Fruit fly (Drosophila melanogaster) whole organism, embryonic: ENCODE data around the gene CG42828.

Experiments
- BtbVII ChIP-seq: fragments of 200-800 bp; sonication (Bioruptor generic); optimal IDR thresholded peaks from 3 replicates; lab custom pipeline; 2017; ENCODE audit warnings: missing biosample characterization, mild to moderate bottlenecking, missing genetic modification characterization
- CG1024 ChIP-seq: fragments of 200-800 bp; sonication (Bioruptor generic); IDR thresholded peaks from 2 replicates; pipeline ENCODE4 v1.3.6; 2022; ENCODE audit warnings: missing biosample characterization, missing genetic modification characterization
- CG10274 ChIP-seq: fragments of 200-800 bp; sonication (Bioruptor generic); optimal IDR thresholded peaks from 3 replicates; lab custom pipeline; 2017; ENCODE audit warnings: missing biosample characterization, mild to moderate bottlenecking, missing genetic modification characterization
- CG11247 ChIP-seq: fragments of 200-800 bp; sonication (Bioruptor generic); IDR thresholded peaks from 2 replicates; pipeline ENCODE4 v1.3.6; 2022; ENCODE audit warnings: missing biosample characterization, missing genetic modification characterization
- CG11560 ChIP-seq: fragments of 200-800 bp; sonication (Bioruptor generic); IDR thresholded peaks from 3 replicates; pipeline ENCODE4 v1.3.6; 2022; ENCODE audit warnings: missing biosample characterization, missing genetic modification characterization
- CG12071 ChIP-seq: fragments of 200-800 bp; sonication (Bioruptor generic); optimal IDR thresholded peaks from 3 replicates; lab custom pipeline; 2018; ENCODE audit warnings: missing biosample characterization, mild to moderate bottlenecking, missing genetic modification characterization
- CG13123 ChIP-seq: fragments of 200-800 bp; sonication (Bioruptor generic); optimal IDR thresholded peaks from 2 replicates; lab custom pipeline; 2016; ENCODE audit warnings: missing biosample characterization, missing genetic modification characterization
- CG13624 ChIP-seq: fragments of 200-800 bp; sonication (Bioruptor generic); optimal IDR thresholded peaks from 2 replicates; lab custom pipeline; 2016; ENCODE audit warnings: missing biosample characterization, missing genetic modification characterization
- CG14667 ChIP-seq: fragments of 200-800 bp; sonication (Bioruptor generic); IDR thresholded peaks from 2 replicates; pipeline ENCODE4 v1.3.6; 2022; ENCODE audit warnings: missing biosample characterization, missing genetic modification characterization
- CG15514 ChIP-seq: fragments of 200-800 bp; sonication (Bioruptor generic); optimal IDR thresholded peaks from 3 replicates; lab custom pipeline; 2017; ENCODE audit warnings: missing biosample characterization, missing genetic modification characterization, mild to moderate bottlenecking, moderate library complexity, missing genetic modification reagents
- CG16815 ChIP-seq: fragments of 200-800 bp; sonication (Bioruptor generic); optimal IDR thresholded peaks from 3 replicates; lab custom pipeline; 2017; ENCODE audit warnings: missing biosample characterization, mild to moderate bottlenecking, missing genetic modification characterization
- CG32767 ChIP-seq: fragments of 200-800 bp; sonication (Bioruptor generic); IDR thresholded peaks from 2 replicates; pipeline ENCODE4 v1.3.6; 2022; ENCODE audit warnings: missing biosample characterization, missing genetic modification characterization
- CG34224 ChIP-seq: fragments of 200-800 bp; sonication (Bioruptor generic); IDR thresholded peaks from 3 replicates; pipeline ENCODE4 v1.3.6; 2022; ENCODE audit warnings: missing biosample characterization, missing genetic modification characterization; ENCODE audit not compliant: partially characterized antibody
- CG4404 ChIP-seq: fragments of 200-800 bp; sonication (Bioruptor generic); IDR thresholded peaks from 2 replicates; pipeline ENCODE4 v1.3.6; 2022; ENCODE audit warnings: missing biosample characterization, missing genetic modification characterization
- CG7745 ChIP-seq: fragments of 200-800 bp; sonication (Bioruptor generic); optimal IDR thresholded peaks from 2 replicates; lab custom pipeline; 2018; ENCODE audit warnings: missing biosample characterization, mild to moderate bottlenecking, missing genetic modification characterization, moderate library complexity
- CG9727 ChIP-seq: fragments of 200-800 bp; sonication (Bioruptor generic); optimal IDR thresholded peaks from 3 replicates; lab custom pipeline; 2017; ENCODE audit warnings: missing biosample characterization, mild to moderate bottlenecking, missing genetic modification characterization
- Camta ChIP-seq: fragments of 200-800 bp; sonication (Bioruptor generic); optimal IDR thresholded peaks from 2 replicates; lab custom pipeline; 2016; ENCODE audit warnings: missing biosample characterization, missing genetic modification characterization
- CkIIα-i1 ChIP-seq: fragments of 200-800 bp; sonication (Bioruptor generic); IDR thresholded peaks from 2 replicates; pipeline ENCODE4 v1.3.6; 2022; ENCODE audit warnings: missing biosample characterization, missing genetic modification characterization
- D19A ChIP-seq: fragments of 200-800 bp; optimal IDR thresholded peaks from 3 replicates; lab custom pipeline; 2019; ENCODE audit warnings: missing biosample characterization, mild to moderate bottlenecking, missing genetic modification characterization, moderate library complexity
- Dbx ChIP-seq: fragments of 200-800 bp; sonication (Bioruptor generic); IDR thresholded peaks from 3 replicates; pipeline ENCODE4 v1.3.6; 2022; ENCODE audit warnings: missing biosample characterization, missing genetic modification characterization
- Dek ChIP-seq: fragments of 200-800 bp; sonication (Bioruptor generic); optimal IDR thresholded peaks from 3 replicates; lab custom pipeline; 2019; ENCODE audit warnings: missing biosample characterization, mild to moderate bottlenecking, missing genetic modification characterization, moderate library complexity
- Fer3 ChIP-seq: fragments of 200-800 bp; sonication (Bioruptor generic); optimal IDR thresholded peaks from 2 replicates; lab custom pipeline; 2018; ENCODE audit warnings: missing biosample characterization, mild to moderate bottlenecking, missing genetic modification characterization, moderate library complexity
- H15 ChIP-seq: fragments of 200-800 bp; sonication (Bioruptor generic); IDR thresholded peaks from 3 replicates; pipeline ENCODE4 v1.3.6; 2022; ENCODE audit warnings: missing biosample characterization, missing genetic modification characterization
- Meics ChIP-seq: fragments of 200-800 bp; sonication (Bioruptor generic); optimal IDR thresholded peaks from 2 replicates; lab custom pipeline; 2017; ENCODE audit warnings: missing biosample characterization, mild to moderate bottlenecking, missing genetic modification characterization
- Nf-YC ChIP-seq: fragments of 200-800 bp; optimal IDR thresholded peaks from 3 replicates; lab custom pipeline; 2019; ENCODE audit warnings: missing biosample characterization, mild to moderate bottlenecking, missing genetic modification characterization, moderate library complexity
- Pdp1 ChIP-seq, 2 experiments: fragments of 200-800 bp; sonication (Bioruptor generic); optimal IDR thresholded peaks; 3 replicates each; lab custom pipeline; 2016; ENCODE audit warnings: missing biosample characterization in 2 of 2, missing genetic modification characterization in 2 of 2, mild to moderate bottlenecking in 1 of 2, moderate library complexity in 1 of 2
- Rx ChIP-seq: fragments of 200-800 bp; sonication (Bioruptor generic); IDR thresholded peaks from 2 replicates; pipeline ENCODE4 v1.3.6; 2022; ENCODE audit warnings: missing biosample characterization, missing genetic modification characterization
- Spps ChIP-seq: fragments of 200-800 bp; sonication (Bioruptor generic); optimal IDR thresholded peaks from 2 replicates; lab custom pipeline; 2018; ENCODE audit warnings: missing biosample characterization, mild to moderate bottlenecking, missing genetic modification characterization
- Taf1 ChIP-seq: fragments of 200-800 bp; sonication (Bioruptor generic); IDR thresholded peaks from 2 replicates; pipeline ENCODE4 v1.3.6; 2022; ENCODE audit warnings: missing biosample characterization, missing genetic modification characterization
- abd-A ChIP-seq: fragments of 200-800 bp; sonication (Bioruptor generic); optimal IDR thresholded peaks from 3 replicates; lab custom pipeline; 2019; ENCODE audit warnings: missing biosample characterization, mild to moderate bottlenecking, missing genetic modification characterization, moderate library complexity
- caup ChIP-seq: fragments of 200-800 bp; sonication (Bioruptor generic); optimal IDR thresholded peaks from 3 replicates; lab custom pipeline; 2017; ENCODE audit warnings: missing biosample characterization, mild to moderate bottlenecking, missing genetic modification characterization, moderate library complexity; ENCODE audit not compliant: severe bottlenecking
- chif ChIP-seq, 2 experiments: fragments of 200-800 bp; sonication (Bioruptor generic); optimal IDR thresholded peaks; 3 replicates each; lab custom pipeline; 2016; ENCODE audit warnings: missing biosample characterization in 2 of 2, missing genetic modification characterization in 2 of 2
- chinmo ChIP-seq: fragments of 200-800 bp; sonication (Bioruptor generic); IDR thresholded peaks from 4 replicates; pipeline ENCODE4 v1.3.6; 2022; ENCODE audit warnings: missing biosample characterization, missing genetic modification characterization; ENCODE audit not compliant: partially characterized antibody
- danr ChIP-seq: fragments of 200-800 bp; sonication (Bioruptor generic); IDR thresholded peaks from 2 replicates; pipeline ENCODE4 v1.3.6; 2022; ENCODE audit warnings: missing biosample characterization, missing genetic modification characterization
- dysf ChIP-seq: fragments of 200-800 bp; sonication (Bioruptor generic); IDR thresholded peaks from 3 replicates; pipeline ENCODE4 v1.3.6; 2022; ENCODE audit warnings: missing biosample characterization, missing genetic modification characterization
- ems ChIP-seq: fragments of 200-800 bp; sonication (Bioruptor generic); optimal IDR thresholded peaks from 3 replicates; lab custom pipeline; 2016; ENCODE audit warnings: missing biosample characterization, missing genetic modification characterization
- fd64A ChIP-seq: fragments of 200-800 bp; sonication (Bioruptor generic); optimal IDR thresholded peaks from 3 replicates; lab custom pipeline; 2018; ENCODE audit warnings: missing biosample characterization, mild to moderate bottlenecking, missing genetic modification characterization
- gem ChIP-seq: fragments of 200-800 bp; sonication (Bioruptor generic); optimal IDR thresholded peaks from 2 replicates; lab custom pipeline; 2019; ENCODE audit warnings: missing biosample characterization, mild to moderate bottlenecking, missing genetic modification characterization, moderate library complexity
- grau ChIP-seq: fragments of 200-800 bp; optimal IDR thresholded peaks from 3 replicates; lab custom pipeline; 2019; ENCODE audit warnings: missing biosample characterization, mild to moderate bottlenecking, missing genetic modification characterization, moderate library complexity
- gsb ChIP-seq: fragments of 200-800 bp; sonication (Bioruptor generic); IDR thresholded peaks from 2 replicates; pipeline ENCODE4 v1.3.6; 2022; ENCODE audit warnings: missing biosample characterization, missing genetic modification characterization
- hb ChIP-seq: fragments of 200-800 bp; sonication (Bioruptor generic); IDR thresholded peaks from 3 replicates; pipeline ENCODE4 v1.3.6; 2022; ENCODE audit warnings: missing biosample characterization, missing genetic modification characterization; ENCODE audit not compliant: partially characterized antibody
- jigr1 ChIP-seq: fragments of 200-800 bp; sonication (Bioruptor generic); IDR thresholded peaks from 3 replicates; pipeline ENCODE4 v1.3.6; 2022; ENCODE audit warnings: missing biosample characterization, missing genetic modification characterization
- lab ChIP-seq: fragments of 200-800 bp; sonication (Bioruptor generic); optimal IDR thresholded peaks from 3 replicates; lab custom pipeline; 2017; ENCODE audit warnings: missing biosample characterization, missing genetic modification characterization, mild to moderate bottlenecking, moderate library complexity, missing genetic modification reagents
- rib ChIP-seq: fragments of 200-800 bp; sonication (Bioruptor generic); IDR thresholded peaks from 2 replicates; pipeline ENCODE4 v1.3.6; 2022; ENCODE audit warnings: missing biosample characterization, missing genetic modification characterization
- salm ChIP-seq: fragments of 200-800 bp; sonication (Bioruptor generic); optimal IDR thresholded peaks from 2 replicates; lab custom pipeline; 2018; ENCODE audit warnings: missing biosample characterization, mild to moderate bottlenecking, missing genetic modification characterization
- stwl ChIP-seq: fragments of 200-800 bp; sonication (Bioruptor generic); optimal IDR thresholded peaks from 3 replicates; lab custom pipeline; 2018; ENCODE audit warnings: missing biosample characterization, mild to moderate bottlenecking, missing genetic modification characterization, moderate library complexity
- tna ChIP-seq: fragments of 200-800 bp; sonication (Bioruptor generic); IDR thresholded peaks from 2 replicates; pipeline ENCODE4 v1.3.6; 2022; ENCODE audit warnings: missing biosample characterization, missing genetic modification characterization; ENCODE audit not compliant: partially characterized antibody
- unc-4 ChIP-seq: fragments of 200-800 bp; sonication (Bioruptor generic); IDR thresholded peaks from 2 replicates; pipeline ENCODE4 v1.3.6; 2022; ENCODE audit warnings: missing biosample characterization, missing genetic modification characterization; ENCODE audit not compliant: partially characterized antibody
- vnd ChIP-seq: fragments of 200-800 bp; sonication (Bioruptor generic); IDR thresholded peaks from 3 replicates; pipeline ENCODE4 v1.3.6; 2022; ENCODE audit warnings: missing biosample characterization, missing genetic modification characterization; ENCODE audit not compliant: partially characterized antibody
- zfh2 ChIP-seq: fragments of 200-800 bp; sonication (Bioruptor generic); optimal IDR thresholded peaks from 2 replicates; lab custom pipeline; 2016; ENCODE audit warnings: missing biosample characterization, missing genetic modification characterization

Gene CG42828

DNA sequence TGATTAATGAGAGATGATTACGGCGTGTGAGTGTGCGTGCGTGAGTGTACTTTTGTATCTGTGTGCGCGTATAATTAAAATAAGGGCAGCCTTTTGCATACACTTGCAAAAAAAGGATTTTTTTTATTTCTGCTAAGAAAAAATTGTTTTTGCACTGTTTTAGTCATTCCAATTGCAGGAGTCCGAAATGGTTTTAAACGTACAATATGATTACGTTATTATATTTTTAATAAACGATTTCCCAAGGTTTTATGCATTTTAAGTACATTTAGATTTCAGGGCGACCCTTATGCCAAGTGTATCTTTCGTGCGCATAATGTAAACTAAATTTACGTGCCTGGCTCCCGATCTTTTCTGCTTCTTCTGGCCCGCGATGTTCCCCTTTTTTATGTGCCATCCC, 38.6 kb upstream of the CG42828 start (continued):
- TF ChIP-seq gsb (GFP tag; lab: Robert Waterston, UW) (no peak), CG7745 (tag; lab: Kevin White, UChicago) (no peak), CG4404 (GFP tag; lab: Robert Waterston, UW) (no peak; the same call in 1 of the 2 replicates), jigr1 (GFP tag; lab: Robert Waterston, UW) (no peak), Spps (tag; lab: Kevin White, UChicago) (no peak), CG1024 (GFP tag; lab: Robert Waterston, UW) (no peak), Pdp1 (GFP tag; optimal IDR thresholded peaks at IDR 0.05; lab: Kevin White, UChicago) (peak; percentile 18 to 43), unc-4 (GFP tag; lab: Robert Waterston, UW) (no peak), CG9727 (GFP tag; lab: Kevin White, UChicago) (no peak), Taf1 (GFP tag; lab: Robert Waterston, UW) (peak; percentile 37; the same call in 1 of the 2 replicates), lab (peak; percentile 77), CG16815 (GFP tag; lab: Kevin White, UChicago) (peak; percentile 21), CG10274 (GFP tag; lab: Kevin White, UChicago) (peak; percentile 15), Fer3 (peak; percentile 65), hb (GFP tag; lab: Robert Waterston, UW) (no peak), rib (GFP tag; lab: Robert Waterston, UW) (no peak), CG34224 (GFP tag; lab: Robert Waterston, UW) (no peak), stwl (no peak), grau (tag; lab: Kevin White, UChicago) (peak; percentile 60), Camta (GFP tag; lab: Kevin White, UChicago) (no peak), Rx (GFP tag; lab: Robert Waterston, UW) (no peak; the same call in 1 of the 2 replicates), danr (GFP tag; lab: Robert Waterston, UW) (no peak), Dbx (GFP tag; lab: Robert Waterston, UW) (peak; percentile 53; the same call in 1 of the 3 replicates), CG14667 (GFP tag; lab: Robert Waterston, UW) (no peak), D19A (peak; percentile 30), BtbVII (peak; percentile 24), fd64A (GFP tag; lab: Kevin White, UChicago) (no peak), gem (tag; lab: Kevin White, UChicago) (peak; percentile 45), tna (GFP tag; lab: Robert Waterston, UW) (no peak), CG12071 (GFP tag; lab: Kevin White, UChicago) (no peak), Dek (peak; percentile 24), caup (peak; percentile 37), CG11560 (no peak), abd-A (tag; lab: Kevin White, UChicago) (no peak), CG32767 (GFP tag; lab: Robert Waterston, UW) (peak; percentile 24; the same call in 1 of the 2 replicates), H15 (GFP tag; lab: Robert Waterston, UW) (no peak; the same call in 2 of the 3 replicates), CkIIα-i1 (GFP tag; lab: Robert Waterston, UW) (no peak), CG13624 (GFP tag; lab: Kevin White, UChicago) (peak; percentile 67), salm (tag; lab: Kevin White, UChicago) (no peak), vnd (GFP tag; lab: Robert Waterston, UW) (no peak), dysf (GFP tag; lab: Robert Waterston, UW) (peak; percentile 58; the same call in 2 of the 3 replicates), Nf-YC (no peak), CG11247 (GFP tag; lab: Robert Waterston, UW) (no peak), ems (GFP tag; lab: Kevin White, UChicago) (peak; percentile 21), CG15514 (GFP tag; lab: Kevin White, UChicago) (peak; percentile 53), zfh2 (peak; percentile 13), chinmo (GFP tag; lab: Robert Waterston, UW) (no peak), Meics (GFP tag; lab: Kevin White, UChicago) (peak; percentile 74), CG13123 (no peak), chif (GFP tag; optimal IDR thresholded peaks at IDR 0.05; lab: Kevin White, UChicago) (peak in 1 of 2 experiments; percentile 14)
